Fruit fly (Drosophila melanogaster) whole organism, embryonic: ENCODE data around the gene barc.
A peak's percentile ranks its signal among the peaks of the same experiment; 100 is the strongest.

Experiments
- CG10209 ChIP-seq: fragments of 200-800 bp; sonication (Bioruptor generic); optimal IDR thresholded peaks from 3 replicates; lab custom pipeline; 2017; ENCODE audit warnings: missing biosample characterization, mild to moderate bottlenecking, missing genetic modification characterization, missing genetic modification reagents
- CG10543 ChIP-seq: fragments of 200-800 bp; sonication (Bioruptor generic); optimal IDR thresholded peaks from 3 replicates; lab custom pipeline; 2017; ENCODE audit warnings: missing biosample characterization, mild to moderate bottlenecking, missing genetic modification characterization, moderate library complexity
- CG10979 ChIP-seq: fragments of 200-800 bp; sonication (Bioruptor generic); optimal IDR thresholded peaks from 2 replicates; lab custom pipeline; 2018; ENCODE audit warnings: missing biosample characterization, mild to moderate bottlenecking, missing genetic modification characterization, moderate library complexity
- CG11085 ChIP-seq: fragments of 200-800 bp; sonication (Bioruptor generic); IDR thresholded peaks from 2 replicates; pipeline ENCODE4 v1.3.6; 2022; ENCODE audit warnings: missing biosample characterization, missing genetic modification characterization
- CG11093 ChIP-seq: fragments of 200-800 bp; sonication (Bioruptor generic); IDR thresholded peaks from 3 replicates; pipeline ENCODE4 v1.3.6; 2022; ENCODE audit warnings: missing biosample characterization, missing genetic modification characterization
- CG11456 ChIP-seq: fragments of 200-800 bp; sonication (Bioruptor generic); IDR thresholded peaks from 3 replicates; pipeline ENCODE4 v1.3.6; 2022; ENCODE audit warnings: missing biosample characterization, missing genetic modification characterization
- CG11696 ChIP-seq: fragments of 200-800 bp; sonication (Bioruptor generic); IDR thresholded peaks from 2 replicates; pipeline ENCODE4 v1.3.6; 2022; ENCODE audit warnings: missing biosample characterization, missing genetic modification characterization
- CG12769 ChIP-seq: fragments of 200-800 bp; sonication (Bioruptor generic); optimal IDR thresholded peaks from 2 replicates; lab custom pipeline; 2019; ENCODE audit warnings: missing biosample characterization, mild to moderate bottlenecking, missing genetic modification characterization, moderate library complexity
- CG13424 ChIP-seq: fragments of 200-800 bp; sonication (Bioruptor generic); optimal IDR thresholded peaks from 2 replicates; lab custom pipeline; 2019; ENCODE audit warnings: missing biosample characterization, mild to moderate bottlenecking, missing genetic modification characterization, moderate library complexity
- CG15479 ChIP-seq: fragments of 200-800 bp; sonication (Bioruptor generic); optimal IDR thresholded peaks from 3 replicates; lab custom pipeline; 2019; ENCODE audit warnings: missing biosample characterization, mild to moderate bottlenecking, missing genetic modification characterization, moderate library complexity
- CG15601 ChIP-seq: fragments of 200-800 bp; sonication (Bioruptor generic); optimal IDR thresholded peaks from 3 replicates; lab custom pipeline; 2019; ENCODE audit warnings: missing biosample characterization, mild to moderate bottlenecking, missing genetic modification characterization, moderate library complexity
- CG17328 ChIP-seq: fragments of 200-800 bp; sonication (Bioruptor generic); IDR thresholded peaks from 2 replicates; pipeline ENCODE4 v1.3.6; 2022; ENCODE audit warnings: missing biosample characterization, missing genetic modification characterization
- CG17612 ChIP-seq: fragments of 200-800 bp; sonication (Bioruptor generic); IDR thresholded peaks from 2 replicates; pipeline ENCODE4 v1.3.6; 2022; ENCODE audit warnings: missing biosample characterization, missing genetic modification characterization
- CG18599 ChIP-seq: fragments of 200-800 bp; sonication (Bioruptor generic); optimal IDR thresholded peaks from 3 replicates; lab custom pipeline; 2017; ENCODE audit warnings: missing biosample characterization, missing genetic modification characterization, mild to moderate bottlenecking, moderate library complexity, missing genetic modification reagents
- CG2129 ChIP-seq: fragments of 200-800 bp; sonication (Bioruptor generic); IDR thresholded peaks from 2 replicates; pipeline ENCODE4 v1.3.6; 2022; ENCODE audit warnings: missing biosample characterization, missing genetic modification characterization; ENCODE audit not compliant: partially characterized antibody
- CG32772 ChIP-seq: fragments of 200-800 bp; sonication (Bioruptor generic); IDR thresholded peaks from 2 replicates; pipeline ENCODE4 v1.3.6; 2022; ENCODE audit warnings: missing biosample characterization, missing genetic modification characterization
- CG34422 ChIP-seq: fragments of 200-800 bp; sonication (Bioruptor generic); IDR thresholded peaks from 3 replicates; pipeline ENCODE4 v1.3.6; 2022; ENCODE audit warnings: missing biosample characterization, missing genetic modification characterization
- CG6175 ChIP-seq: fragments of 200-800 bp; sonication (Bioruptor generic); IDR thresholded peaks from 3 replicates; pipeline ENCODE4 v1.3.6; 2022; ENCODE audit warnings: missing biosample characterization, missing genetic modification characterization
- CG6654 ChIP-seq: fragments of 200-800 bp; sonication (Bioruptor generic); optimal IDR thresholded peaks from 2 replicates; lab custom pipeline; 2017; ENCODE audit warnings: missing biosample characterization, mild to moderate bottlenecking, missing genetic modification characterization
- CG6854 ChIP-seq: fragments of 200-800 bp; sonication (Bioruptor generic); optimal IDR thresholded peaks from 3 replicates; lab custom pipeline; 2017; ENCODE audit warnings: missing biosample characterization, mild to moderate bottlenecking, missing genetic modification characterization
- CG8359 ChIP-seq: fragments of 200-800 bp; sonication (Bioruptor generic); optimal IDR thresholded peaks from 2 replicates; lab custom pipeline; 2017; ENCODE audit warnings: missing biosample characterization, mild to moderate bottlenecking, missing genetic modification characterization, borderline replicate concordance
- Elba2 ChIP-seq: fragments of 200-800 bp; sonication (Bioruptor generic); optimal IDR thresholded peaks from 3 replicates; lab custom pipeline; 2016; ENCODE audit warnings: missing biosample characterization, missing genetic modification characterization
- HHEX ChIP-seq: fragments of 200-800 bp; sonication (Bioruptor generic); optimal IDR thresholded peaks from 3 replicates; lab custom pipeline; 2017; ENCODE audit warnings: missing biosample characterization, mild to moderate bottlenecking, missing genetic modification characterization, missing genetic modification reagents
- Hand ChIP-seq: fragments of 200-800 bp; sonication (Bioruptor generic); optimal IDR thresholded peaks from 2 replicates; lab custom pipeline; 2017; ENCODE audit warnings: mild to moderate bottlenecking, missing biosample characterization, missing genetic modification reagents, missing genetic modification characterization
- Jarid2 ChIP-seq: fragments of 200-800 bp; sonication (Bioruptor generic); optimal IDR thresholded peaks from 3 replicates; lab custom pipeline; 2017; ENCODE audit warnings: mild to moderate bottlenecking, missing biosample characterization, missing genetic modification reagents, missing genetic modification characterization
- Lim3 ChIP-seq: fragments of 200-800 bp; sonication (Bioruptor generic); IDR thresholded peaks from 2 replicates; pipeline ENCODE4 v1.3.6; 2022; ENCODE audit warnings: missing biosample characterization, missing genetic modification characterization
- MESR4 ChIP-seq: fragments of 200-800 bp; sonication (Bioruptor generic); optimal IDR thresholded peaks from 2 replicates; lab custom pipeline; 2018; ENCODE audit warnings: missing biosample characterization, mild to moderate bottlenecking, missing genetic modification characterization, moderate library complexity
- NC2α ChIP-seq: fragments of 200-800 bp; sonication (Bioruptor generic); optimal IDR thresholded peaks from 2 replicates; lab custom pipeline; 2016; ENCODE audit warnings: missing biosample characterization, missing genetic modification characterization
- Stat92E ChIP-seq, 3 experiments: fragments of >200 bp in 2 of 3; fragments of 200-800 bp in 1 of 3; sonication (Bioruptor generic) in 1 of 3; optimal IDR thresholded peaks; 2 replicates each; lab custom pipeline; 2017 to 2019; ENCODE audit warnings: missing biosample characterization in 3 of 3, missing genetic modification characterization in 3 of 3, mild to moderate bottlenecking in 1 of 3, moderate library complexity in 1 of 3
- Taf1 ChIP-seq: fragments of 200-800 bp; sonication (Bioruptor generic); IDR thresholded peaks from 2 replicates; pipeline ENCODE4 v1.3.6; 2022; ENCODE audit warnings: missing biosample characterization, missing genetic modification characterization
- Trl ChIP-seq, 3 experiments: fragments of >200 bp in 2 of 3; fragments of 200-800 bp in 1 of 3; sonication (Bioruptor generic) in 1 of 3; optimal IDR thresholded peaks; 2 replicates in 1 of 3; 3 replicates in 2 of 3; lab custom pipeline; 2016 to 2017; ENCODE audit warnings: missing biosample characterization in 1 of 3, missing genetic modification characterization in 1 of 3
- ab ChIP-seq: fragments of 200-800 bp; sonication (Bioruptor generic); optimal IDR thresholded peaks from 2 replicates; lab custom pipeline; 2016; ENCODE audit warnings: missing biosample characterization, missing genetic modification characterization
- az2 ChIP-seq: fragments of 200-800 bp; sonication (Bioruptor generic); optimal IDR thresholded peaks from 3 replicates; lab custom pipeline; 2016; ENCODE audit warnings: missing biosample characterization, missing genetic modification characterization
- bigmax ChIP-seq: fragments of 200-800 bp; sonication (Bioruptor generic); optimal IDR thresholded peaks from 2 replicates; lab custom pipeline; 2018; ENCODE audit warnings: missing biosample characterization, mild to moderate bottlenecking, missing genetic modification characterization
- br ChIP-seq: fragments of >200 bp; optimal IDR thresholded peaks from 2 replicates; lab custom pipeline; 2017
- cad ChIP-seq: fragments of >200 bp; optimal IDR thresholded peaks from 2 replicates; lab custom pipeline; 2017; ENCODE audit warnings: missing biosample characterization, missing genetic modification characterization
- caup ChIP-seq: fragments of 200-800 bp; sonication (Bioruptor generic); optimal IDR thresholded peaks from 3 replicates; lab custom pipeline; 2017; ENCODE audit warnings: missing biosample characterization, mild to moderate bottlenecking, missing genetic modification characterization, moderate library complexity; ENCODE audit not compliant: severe bottlenecking
- dan ChIP-seq: fragments of 200-800 bp; sonication (Bioruptor generic); IDR thresholded peaks from 2 replicates; pipeline ENCODE4 v1.3.6; 2022; ENCODE audit warnings: missing biosample characterization, missing genetic modification characterization
- dimm ChIP-seq: fragments of 200-800 bp; sonication (Bioruptor generic); IDR thresholded peaks from 2 replicates; pipeline ENCODE4 v1.3.6; 2022; ENCODE audit warnings: missing biosample characterization, missing genetic modification characterization
- eve ChIP-seq, 2 experiments: fragments of >200 bp; optimal IDR thresholded peaks; 2 replicates each; lab custom pipeline; 2017; ENCODE audit warnings: missing biosample characterization in 2 of 2, missing genetic modification characterization in 2 of 2
- grau ChIP-seq: fragments of 200-800 bp; optimal IDR thresholded peaks from 3 replicates; lab custom pipeline; 2019; ENCODE audit warnings: missing biosample characterization, mild to moderate bottlenecking, missing genetic modification characterization, moderate library complexity
- ind ChIP-seq: fragments of 200-800 bp; sonication (Bioruptor generic); optimal IDR thresholded peaks from 3 replicates; lab custom pipeline; 2016; ENCODE audit warnings: missing biosample characterization, missing genetic modification characterization
- jigr1 ChIP-seq: fragments of 200-800 bp; sonication (Bioruptor generic); IDR thresholded peaks from 3 replicates; pipeline ENCODE4 v1.3.6; 2022; ENCODE audit warnings: missing biosample characterization, missing genetic modification characterization
- maf-S ChIP-seq: fragments of 200-800 bp; sonication (Bioruptor generic); optimal IDR thresholded peaks from 2 replicates; lab custom pipeline; 2016; ENCODE audit warnings: missing biosample characterization, missing genetic modification characterization
- mam ChIP-seq: fragments of 200-800 bp; sonication (Bioruptor generic); optimal IDR thresholded peaks from 3 replicates; lab custom pipeline; 2016; ENCODE audit warnings: missing biosample characterization, missing genetic modification characterization
- mld ChIP-seq: fragments of 200-800 bp; sonication (Bioruptor generic); IDR thresholded peaks from 3 replicates; pipeline ENCODE4 v1.3.6; 2022; ENCODE audit warnings: missing biosample characterization, missing genetic modification characterization; ENCODE audit not compliant: partially characterized antibody
- otp ChIP-seq: fragments of 200-800 bp; sonication (Bioruptor generic); IDR thresholded peaks from 3 replicates; pipeline ENCODE4, ENCODE4 v1.3.6; 2022; ENCODE audit warnings: missing biosample characterization, missing genetic modification characterization
- peb ChIP-seq: fragments of 200-800 bp; sonication (Bioruptor generic); IDR thresholded peaks from 2 replicates; pipeline ENCODE4 v1.3.6; 2022; ENCODE audit warnings: missing biosample characterization, missing genetic modification characterization
- pum ChIP-seq: fragments of 200-800 bp; sonication (Bioruptor generic); optimal IDR thresholded peaks from 2 replicates; lab custom pipeline; 2016; ENCODE audit warnings: missing biosample characterization, missing genetic modification characterization
- sima ChIP-seq: fragments of 200-800 bp; sonication (Bioruptor generic); optimal IDR thresholded peaks from 2 replicates; lab custom pipeline; 2016; ENCODE audit warnings: missing biosample characterization, missing genetic modification characterization
- vnd ChIP-seq: fragments of 200-800 bp; sonication (Bioruptor generic); IDR thresholded peaks from 3 replicates; pipeline ENCODE4 v1.3.6; 2022; ENCODE audit warnings: missing biosample characterization, missing genetic modification characterization; ENCODE audit not compliant: partially characterized antibody

Gene barc

DNA sequence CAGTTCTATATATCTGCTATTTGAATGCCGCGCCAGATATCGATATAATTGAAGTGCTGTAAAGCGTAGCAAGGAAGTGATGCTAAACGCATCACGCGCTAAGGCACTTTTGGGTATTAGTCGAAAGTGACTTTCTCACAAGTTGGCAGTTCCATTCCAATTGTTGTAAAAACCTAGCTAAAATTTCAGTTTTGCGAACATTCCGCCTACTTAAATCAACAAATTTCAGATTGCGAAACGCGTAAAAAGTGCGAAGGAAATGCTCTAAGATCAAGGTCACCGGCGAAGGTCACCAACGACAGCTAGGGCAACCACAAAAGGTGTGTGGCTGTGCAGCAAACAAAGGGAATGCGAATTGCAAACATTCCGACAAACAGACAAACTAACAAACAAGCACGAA, 12.8 kb upstream of the barc start, which contains the start of gene Syx7 (continued):
- TF ChIP-seq MESR4 (GFP tag; lab: Kevin White, UChicago) (peak; percentile 82), Jarid2 (GFP tag; lab: Kevin White, UChicago) (no peak), dimm (no peak), eve (GFP tag; optimal IDR thresholded peaks at IDR 0.05; lab: Kevin White, UChicago) (no peak), Hand (GFP tag; lab: Kevin White, UChicago) (no peak), CG34422 (peak; percentile 51; the same call in 1 of the 3 replicates), CG17328 (GFP tag; lab: Robert Waterston, UW) (no peak), Elba2 (GFP tag; lab: Kevin White, UChicago) (peak; percentile 77), CG32772 (no peak), CG11093 (GFP tag; lab: Robert Waterston, UW) (no peak), CG11456 (GFP tag; lab: Robert Waterston, UW) (no peak), peb (GFP tag; lab: Robert Waterston, UW) (no peak), Taf1 (no peak), cad (GFP tag; lab: Kevin White, UChicago) (no peak), vnd (no peak), jigr1 (no peak), CG15601 (tag; lab: Kevin White, UChicago) (peak; percentile 24), CG18599 (no peak), ab (GFP tag; lab: Kevin White, UChicago) (no peak), CG10209 (GFP tag; lab: Kevin White, UChicago) (no peak), maf-S (GFP tag; lab: Kevin White, UChicago) (peak; percentile 23), mld (GFP tag; lab: Robert Waterston, UW) (no peak), CG13424 (tag; lab: Kevin White, UChicago) (no peak), CG2129 (GFP tag; lab: Robert Waterston, UW) (no peak), CG12769 (tag; lab: Kevin White, UChicago) (peak; percentile 53), NC2α (GFP tag; lab: Kevin White, UChicago) (no peak), CG8359 (GFP tag; lab: Kevin White, UChicago) (no peak), HHEX (no peak), br (no peak), pum (GFP tag; lab: Kevin White, UChicago) (no peak), mam (GFP tag; lab: Kevin White, UChicago) (peak; percentile 59), bigmax (GFP tag; lab: Kevin White, UChicago) (no peak), caup (no peak), CG17612 (no peak), Lim3 (GFP tag; lab: Robert Waterston, UW) (no peak), CG6854 (GFP tag; lab: Kevin White, UChicago) (no peak), ind (GFP tag; lab: Kevin White, UChicago) (no peak), Stat92E (GFP tag; optimal IDR thresholded peaks at IDR 0.05; lab: Kevin White, UChicago) (peak in 1 of 3 experiments; percentile 1), az2 (GFP tag; lab: Kevin White, UChicago) (no peak), dan (no peak), CG6654 (peak; percentile 48), CG6175 (GFP tag; lab: Robert Waterston, UW) (no peak), CG11696 (GFP tag; lab: Robert Waterston, UW) (no peak), sima (GFP tag; lab: Kevin White, UChicago) (no peak), grau (tag; lab: Kevin White, UChicago) (no peak), CG10543 (GFP tag; lab: Kevin White, UChicago) (no peak), CG10979 (tag; lab: Kevin White, UChicago) (no peak), CG11085 (GFP tag; lab: Robert Waterston, UW) (no peak), CG15479 (GFP tag; lab: Kevin White, UChicago) (no peak), otp (GFP tag; lab: Robert Waterston, UW) (no peak), Trl (optimal IDR thresholded peaks at IDR 0.05; lab: Kevin White, UChicago) (no peak), Trl (GFP tag; optimal IDR thresholded peaks at IDR 0.05; lab: Kevin White, UChicago) (no peak)
